Fruit fly (Drosophila melanogaster) whole organism, embryonic: ENCODE data around the gene Gbeta76C.

ENCODE experiments used
- CG10979 ChIP-seq: fragments of 200-800 bp; sonication (Bioruptor generic); optimal IDR thresholded peaks from 2 replicates; lab custom pipeline; 2018; ENCODE audit warnings: missing biosample characterization, mild to moderate bottlenecking, missing genetic modification characterization, moderate library complexity
- CG12659 ChIP-seq: fragments of 200-800 bp; sonication (Bioruptor generic); optimal IDR thresholded peaks from 3 replicates; lab custom pipeline; 2017; ENCODE audit warnings: mild to moderate bottlenecking, missing biosample characterization, missing genetic modification reagents, missing genetic modification characterization
- CG14050 ChIP-seq: fragments of 200-800 bp; sonication (Bioruptor generic); IDR thresholded peaks from 3 replicates; pipeline ENCODE4 v1.3.6; 2022; ENCODE audit warnings: missing biosample characterization, missing genetic modification characterization
- CG1603 ChIP-seq: fragments of 200-800 bp; sonication (Bioruptor generic); optimal IDR thresholded peaks from 2 replicates; lab custom pipeline; 2019; ENCODE audit warnings: missing biosample characterization, mild to moderate bottlenecking, missing genetic modification characterization, moderate library complexity
- CG16815 ChIP-seq: fragments of 200-800 bp; sonication (Bioruptor generic); optimal IDR thresholded peaks from 3 replicates; lab custom pipeline; 2017; ENCODE audit warnings: missing biosample characterization, mild to moderate bottlenecking, missing genetic modification characterization
- CG17385 ChIP-seq: fragments of 200-800 bp; sonication (Bioruptor generic); optimal IDR thresholded peaks from 3 replicates; lab custom pipeline; 2018; ENCODE audit warnings: missing biosample characterization, mild to moderate bottlenecking, missing genetic modification characterization
- CG17829 ChIP-seq: fragments of 200-800 bp; optimal IDR thresholded peaks from 2 replicates; lab custom pipeline; 2019; ENCODE audit warnings: missing biosample characterization, mild to moderate bottlenecking, missing genetic modification characterization, moderate library complexity
- CG2712 ChIP-seq: fragments of 200-800 bp; optimal IDR thresholded peaks from 3 replicates; lab custom pipeline; 2019; ENCODE audit warnings: missing biosample characterization, mild to moderate bottlenecking, missing genetic modification characterization, moderate library complexity
- CG31441 ChIP-seq: fragments of 200-800 bp; sonication (Bioruptor generic); IDR thresholded peaks from 2 replicates; pipeline ENCODE4 v1.3.6; 2022; ENCODE audit warnings: missing biosample characterization, missing genetic modification characterization
- CG32772 ChIP-seq: fragments of 200-800 bp; sonication (Bioruptor generic); IDR thresholded peaks from 2 replicates; pipeline ENCODE4 v1.3.6; 2022; ENCODE audit warnings: missing biosample characterization, missing genetic modification characterization
- CG42726 ChIP-seq: fragments of 200-800 bp; sonication (Bioruptor generic); IDR thresholded peaks from 2 replicates; pipeline ENCODE4 v1.3.6; 2022; ENCODE audit warnings: missing biosample characterization, missing genetic modification characterization; ENCODE audit not compliant: partially characterized antibody
- CG4424 ChIP-seq: fragments of 200-800 bp; sonication (Bioruptor generic); optimal IDR thresholded peaks from 3 replicates; lab custom pipeline; 2016; ENCODE audit warnings: missing biosample characterization, missing genetic modification characterization
- CG4820 ChIP-seq: fragments of 200-800 bp; sonication (Bioruptor generic); optimal IDR thresholded peaks from 3 replicates; lab custom pipeline; 2016; ENCODE audit warnings: missing biosample characterization, missing genetic modification characterization
- CG5953 ChIP-seq: fragments of 200-800 bp; sonication (Bioruptor generic); IDR thresholded peaks from 2 replicates; pipeline ENCODE4 v1.3.6; 2022; ENCODE audit warnings: missing biosample characterization, missing genetic modification characterization
- CG6254 ChIP-seq: fragments of 200-800 bp; sonication (Bioruptor generic); optimal IDR thresholded peaks from 3 replicates; lab custom pipeline; 2017; ENCODE audit warnings: mild to moderate bottlenecking, missing biosample characterization, missing genetic modification reagents, missing genetic modification characterization
- CG6272 ChIP-seq: fragments of 200-800 bp; sonication (Bioruptor generic); IDR thresholded peaks from 2 replicates; pipeline ENCODE4 v1.3.6; 2022; ENCODE audit warnings: missing biosample characterization, missing genetic modification characterization
- CG7839 ChIP-seq: fragments of 200-800 bp; sonication (Bioruptor generic); optimal IDR thresholded peaks from 3 replicates; lab custom pipeline; 2018; ENCODE audit warnings: missing biosample characterization, mild to moderate bottlenecking, missing genetic modification characterization, moderate library complexity
- CHES-1-like ChIP-seq: fragments of 200-800 bp; sonication (Bioruptor generic); optimal IDR thresholded peaks from 2 replicates; lab custom pipeline; 2016; ENCODE audit warnings: missing biosample characterization, missing genetic modification characterization
- D ChIP-seq, 2 experiments: fragments of 200-800 bp in 1 of 2; fragments of >200 bp in 1 of 2; sonication (Bioruptor generic) in 1 of 2; optimal IDR thresholded peaks; 2 replicates in 1 of 2; 3 replicates in 1 of 2; lab custom pipeline; 2017; ENCODE audit warnings: mild to moderate bottlenecking in 1 of 2, missing biosample characterization in 1 of 2, missing genetic modification characterization in 1 of 2, missing genetic modification reagents in 1 of 2
- D19A ChIP-seq: fragments of 200-800 bp; optimal IDR thresholded peaks from 3 replicates; lab custom pipeline; 2019; ENCODE audit warnings: missing biosample characterization, mild to moderate bottlenecking, missing genetic modification characterization, moderate library complexity
- Hand ChIP-seq: fragments of 200-800 bp; sonication (Bioruptor generic); optimal IDR thresholded peaks from 2 replicates; lab custom pipeline; 2017; ENCODE audit warnings: mild to moderate bottlenecking, missing biosample characterization, missing genetic modification reagents, missing genetic modification characterization
- Lim3 ChIP-seq: fragments of 200-800 bp; sonication (Bioruptor generic); IDR thresholded peaks from 2 replicates; pipeline ENCODE4 v1.3.6; 2022; ENCODE audit warnings: missing biosample characterization, missing genetic modification characterization
- MBD-R2 ChIP-seq: fragments of 200-800 bp; sonication (Bioruptor generic); IDR thresholded peaks from 2 replicates; pipeline ENCODE4 v1.3.6; 2022; ENCODE audit warnings: missing biosample characterization, missing genetic modification characterization
- Rx ChIP-seq: fragments of 200-800 bp; sonication (Bioruptor generic); IDR thresholded peaks from 2 replicates; pipeline ENCODE4 v1.3.6; 2022; ENCODE audit warnings: missing biosample characterization, missing genetic modification characterization
- Sox100B ChIP-seq: fragments of 200-800 bp; sonication (Bioruptor generic); optimal IDR thresholded peaks from 3 replicates; lab custom pipeline; 2018; ENCODE audit warnings: missing biosample characterization, mild to moderate bottlenecking, missing genetic modification characterization
- Spps ChIP-seq: fragments of 200-800 bp; sonication (Bioruptor generic); optimal IDR thresholded peaks from 2 replicates; lab custom pipeline; 2018; ENCODE audit warnings: missing biosample characterization, mild to moderate bottlenecking, missing genetic modification characterization
- ase ChIP-seq: fragments of 200-800 bp; sonication (Bioruptor generic); IDR thresholded peaks from 3 replicates; pipeline ENCODE4 v1.3.6; 2022; ENCODE audit warnings: missing biosample characterization, missing genetic modification characterization
- az2 ChIP-seq: fragments of 200-800 bp; sonication (Bioruptor generic); optimal IDR thresholded peaks from 3 replicates; lab custom pipeline; 2016; ENCODE audit warnings: missing biosample characterization, missing genetic modification characterization
- bsh ChIP-seq, 2 experiments: fragments of 200-800 bp; sonication (Bioruptor generic); optimal IDR thresholded peaks; 2 replicates each; lab custom pipeline; 2017 to 2018; ENCODE audit warnings: mild to moderate bottlenecking in 2 of 2, missing biosample characterization in 2 of 2, missing genetic modification characterization in 2 of 2, moderate library complexity in 1 of 2
- croc ChIP-seq: fragments of 200-800 bp; sonication (Bioruptor generic); conservative IDR thresholded peaks from 3 replicates; pipeline ENCODE4 v1.3.6; 2022; ENCODE audit warnings: missing biosample characterization, missing genetic modification characterization
- crol ChIP-seq: fragments of 200-800 bp; sonication (Bioruptor generic); IDR thresholded peaks from 2 replicates; pipeline ENCODE4 v1.3.6; 2022; ENCODE audit warnings: missing biosample characterization, missing genetic modification characterization
- dati ChIP-seq: fragments of 200-800 bp; sonication (Bioruptor generic); IDR thresholded peaks from 2 replicates; pipeline ENCODE4 v1.3.6; 2022; ENCODE audit warnings: missing biosample characterization, missing genetic modification characterization
- dmrt11E ChIP-seq: fragments of 200-800 bp; sonication (Bioruptor generic); optimal IDR thresholded peaks from 3 replicates; lab custom pipeline; 2018; ENCODE audit warnings: missing biosample characterization, mild to moderate bottlenecking, missing genetic modification characterization, moderate library complexity
- dysf ChIP-seq: fragments of 200-800 bp; sonication (Bioruptor generic); IDR thresholded peaks from 3 replicates; pipeline ENCODE4 v1.3.6; 2022; ENCODE audit warnings: missing biosample characterization, missing genetic modification characterization
- emc ChIP-seq: fragments of 200-800 bp; sonication (Bioruptor generic); optimal IDR thresholded peaks from 2 replicates; lab custom pipeline; 2016; ENCODE audit warnings: missing biosample characterization, missing genetic modification characterization
- fd96Cb ChIP-seq: fragments of 200-800 bp; sonication (Bioruptor generic); optimal IDR thresholded peaks from 2 replicates; lab custom pipeline; 2018; ENCODE audit warnings: missing biosample characterization, mild to moderate bottlenecking, missing genetic modification characterization, moderate library complexity
- grau ChIP-seq: fragments of 200-800 bp; optimal IDR thresholded peaks from 3 replicates; lab custom pipeline; 2019; ENCODE audit warnings: missing biosample characterization, mild to moderate bottlenecking, missing genetic modification characterization, moderate library complexity
- grn ChIP-seq: fragments of 200-800 bp; sonication (Bioruptor generic); optimal IDR thresholded peaks from 3 replicates; lab custom pipeline; 2017; ENCODE audit warnings: missing biosample characterization, missing genetic modification characterization
- lab ChIP-seq: fragments of 200-800 bp; sonication (Bioruptor generic); optimal IDR thresholded peaks from 3 replicates; lab custom pipeline; 2017; ENCODE audit warnings: missing biosample characterization, missing genetic modification characterization, mild to moderate bottlenecking, moderate library complexity, missing genetic modification reagents
- lmd ChIP-seq: fragments of 200-800 bp; sonication (Bioruptor generic); IDR thresholded peaks from 2 replicates; pipeline ENCODE4 v1.3.6; 2022; ENCODE audit warnings: missing biosample characterization, missing genetic modification characterization
- otp ChIP-seq: fragments of 200-800 bp; sonication (Bioruptor generic); IDR thresholded peaks from 3 replicates; pipeline ENCODE4, ENCODE4 v1.3.6; 2022; ENCODE audit warnings: missing biosample characterization, missing genetic modification characterization
- phol ChIP-seq: fragments of 200-800 bp; sonication (Bioruptor generic); optimal IDR thresholded peaks from 3 replicates; lab custom pipeline; 2018; ENCODE audit warnings: missing biosample characterization, mild to moderate bottlenecking, missing genetic modification characterization, moderate library complexity
- row ChIP-seq: fragments of 200-800 bp; sonication (Bioruptor generic); IDR thresholded peaks from 3 replicates; pipeline ENCODE4 v1.3.6; 2022; ENCODE audit warnings: missing biosample characterization, missing genetic modification characterization
- sisA ChIP-seq: fragments of 200-800 bp; sonication (Bioruptor generic); IDR thresholded peaks from 2 replicates; pipeline ENCODE4 v1.3.6; 2022; ENCODE audit warnings: missing biosample characterization, missing genetic modification characterization
- sqz ChIP-seq: fragments of 200-800 bp; sonication (Bioruptor generic); optimal IDR thresholded peaks from 3 replicates; lab custom pipeline; 2018; ENCODE audit warnings: missing biosample characterization, mild to moderate bottlenecking, missing genetic modification characterization
- tgo ChIP-seq: fragments of 200-800 bp; sonication (Bioruptor generic); IDR thresholded peaks from 3 replicates; pipeline ENCODE4 v1.3.6; 2022; ENCODE audit warnings: missing biosample characterization, missing genetic modification characterization
- tna ChIP-seq: fragments of 200-800 bp; sonication (Bioruptor generic); IDR thresholded peaks from 2 replicates; pipeline ENCODE4 v1.3.6; 2022; ENCODE audit warnings: missing biosample characterization, missing genetic modification characterization; ENCODE audit not compliant: partially characterized antibody
- unpg ChIP-seq: fragments of 200-800 bp; sonication (Bioruptor generic); optimal IDR thresholded peaks from 3 replicates; lab custom pipeline; 2018; ENCODE audit warnings: missing biosample characterization, mild to moderate bottlenecking, missing genetic modification characterization, moderate library complexity
- wor ChIP-seq: fragments of 200-800 bp; sonication (Bioruptor generic); IDR thresholded peaks from 2 replicates; pipeline ENCODE4 v1.3.6; 2022; ENCODE audit warnings: missing biosample characterization, missing genetic modification characterization

Gene Gbeta76C

DNA sequence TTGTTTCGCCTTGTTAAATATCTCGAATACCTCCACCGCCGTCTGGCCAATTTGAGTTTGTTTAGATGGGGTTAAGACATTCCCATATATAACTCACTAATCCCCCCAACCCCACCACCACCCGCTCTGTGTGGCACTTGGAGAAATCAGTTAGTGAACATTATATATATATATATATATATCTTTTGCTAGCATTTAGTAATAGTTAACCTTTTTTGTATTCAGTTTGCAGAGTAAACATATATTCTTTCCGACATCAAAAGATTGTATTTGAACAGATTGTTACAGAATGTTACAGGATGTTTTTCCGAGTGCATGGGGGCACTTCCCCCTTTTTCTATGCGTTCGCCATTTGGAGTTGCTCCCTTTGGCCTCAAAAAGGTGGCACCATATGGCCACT lies 16.9 kb upstream of the Gbeta76C start (continued):
- TF ChIP-seq CG6254 (GFP tag; lab: Kevin White, UChicago) (peak; percentile 40), sqz (GFP tag; lab: Kevin White, UChicago) (peak; percentile 2), ase (GFP tag; lab: Robert Waterston, UW) (peak; percentile 43; the same call in 2 of the 3 replicates), dysf (GFP tag; lab: Robert Waterston, UW) (0 out of 3 replicates have a peak, but pooled peaks have one; percentile 21), CG5953 (GFP tag; lab: Robert Waterston, UW) (peak; percentile 50; the same call in 1 of the 2 replicates), Rx (GFP tag; lab: Robert Waterston, UW) (no peak), CG7839 (tag; lab: Kevin White, UChicago) (peak; percentile 52), CG16815 (GFP tag; lab: Kevin White, UChicago) (no peak), lab (peak; percentile 51), CG12659 (GFP tag; lab: Kevin White, UChicago) (peak; percentile 27), Lim3 (GFP tag; lab: Robert Waterston, UW) (0 out of 2 replicates have a peak, but pooled peaks have one; percentile 13), Sox100B (GFP tag; lab: Kevin White, UChicago) (peak; percentile 13), Spps (tag; lab: Kevin White, UChicago) (no peak), lmd (peak; percentile 20; the same call in 1 of the 2 replicates), Hand (GFP tag; lab: Kevin White, UChicago) (no peak), D19A (tag; lab: Kevin White, UChicago) (peak; percentile 32), D (optimal IDR thresholded peaks at IDR 0.05; lab: Kevin White, UChicago) (no peak), D (GFP tag; optimal IDR thresholded peaks at IDR 0.05; lab: Kevin White, UChicago) (peak; percentile 53), bsh (GFP tag; optimal IDR thresholded peaks at IDR 0.05; lab: Kevin White, UChicago) (peak in 1 of 2 experiments; percentile 75), CG14050 (peak; percentile 42; the same call in 2 of the 3 replicates), CG4820 (peak; percentile 16), CG32772 (GFP tag; lab: Robert Waterston, UW) (peak; percentile 57), croc (GFP tag; lab: Robert Waterston, UW) (peak; percentile 32; the same call in 2 of the 3 replicates), CHES-1-like (GFP tag; lab: Kevin White, UChicago) (no peak), CG10979 (peak; percentile 41), MBD-R2 (GFP tag; lab: Robert Waterston, UW) (no peak), grau (peak; percentile 34), CG4424 (GFP tag; lab: Kevin White, UChicago) (peak; percentile 43), CG31441 (GFP tag; lab: Robert Waterston, UW) (peak; percentile 50), row (GFP tag; lab: Robert Waterston, UW) (peak; percentile 68), dmrt11E (tag; lab: Kevin White, UChicago) (peak; percentile 35), CG17829 (tag; lab: Kevin White, UChicago) (peak; percentile 49), phol (tag; lab: Kevin White, UChicago) (peak; percentile 40), tna (no peak), wor (GFP tag; lab: Robert Waterston, UW) (peak; percentile 38; the same call in 1 of the 2 replicates), dati (GFP tag; lab: Robert Waterston, UW) (0 out of 2 replicates have a peak, but pooled peaks have one; percentile 24), fd96Cb (tag; lab: Kevin White, UChicago) (peak; percentile 38), CG17385 (GFP tag; lab: Kevin White, UChicago) (no peak), tgo (peak; percentile 38; the same call in 1 of the 3 replicates), emc (GFP tag; lab: Kevin White, UChicago) (no peak), unpg (GFP tag; lab: Kevin White, UChicago) (peak; percentile 47), CG6272 (GFP tag; lab: Robert Waterston, UW) (no peak), otp (no peak), CG2712 (tag; lab: Kevin White, UChicago) (peak; percentile 70), crol (GFP tag; lab: Robert Waterston, UW) (peak; percentile 18; the same call in 1 of the 2 replicates), sisA (GFP tag; lab: Robert Waterston, UW) (peak; percentile 65), az2 (GFP tag; lab: Kevin White, UChicago) (peak; percentile 10), grn (GFP tag; lab: Kevin White, UChicago) (no peak), CG1603 (tag; lab: Kevin White, UChicago) (peak; percentile 7), CG42726 (GFP tag; lab: Robert Waterston, UW) (no peak)
